Fruit fly (Drosophila melanogaster) whole organism, embryonic: ENCODE results near the gene CG10996.
A peak's percentile ranks its signal among the peaks of the same experiment; 100 is the strongest.

ENCODE experiments used
- Antp ChIP-seq: fragments of 200-800 bp; sonication (Bioruptor generic); optimal IDR thresholded peaks from 3 replicates; lab custom pipeline; 2016; ENCODE audit warnings: missing biosample characterization, missing genetic modification characterization
- CG10209 ChIP-seq: fragments of 200-800 bp; sonication (Bioruptor generic); optimal IDR thresholded peaks from 3 replicates; lab custom pipeline; 2017; ENCODE audit warnings: missing biosample characterization, mild to moderate bottlenecking, missing genetic modification characterization, missing genetic modification reagents
- CG10462 ChIP-seq: fragments of 200-800 bp; sonication (Bioruptor generic); optimal IDR thresholded peaks from 2 replicates; lab custom pipeline; 2016; ENCODE audit warnings: missing biosample characterization, missing genetic modification characterization
- CG10565 ChIP-seq: fragments of 200-800 bp; sonication (Bioruptor generic); optimal IDR thresholded peaks from 3 replicates; lab custom pipeline; 2016; ENCODE audit warnings: missing biosample characterization, mild to moderate bottlenecking, missing genetic modification characterization
- CG11247 ChIP-seq: fragments of 200-800 bp; sonication (Bioruptor generic); IDR thresholded peaks from 2 replicates; pipeline ENCODE4 v1.3.6; 2022; ENCODE audit warnings: missing biosample characterization, missing genetic modification characterization
- CG11456 ChIP-seq: fragments of 200-800 bp; sonication (Bioruptor generic); IDR thresholded peaks from 3 replicates; pipeline ENCODE4 v1.3.6; 2022; ENCODE audit warnings: missing biosample characterization, missing genetic modification characterization
- CG12744 ChIP-seq: fragments of 200-800 bp; sonication (Bioruptor generic); optimal IDR thresholded peaks from 2 replicates; lab custom pipeline; 2016; ENCODE audit warnings: missing biosample characterization, missing genetic modification characterization
- CG13287 ChIP-seq: fragments of 200-800 bp; sonication (Bioruptor generic); IDR thresholded peaks from 2 replicates; pipeline ENCODE4 v1.3.6; 2022; ENCODE audit warnings: missing biosample characterization, missing genetic modification characterization; ENCODE audit not compliant: partially characterized antibody
- CG13775 ChIP-seq: fragments of 200-800 bp; sonication (Bioruptor generic); optimal IDR thresholded peaks from 3 replicates; lab custom pipeline; 2017; ENCODE audit warnings: missing biosample characterization, mild to moderate bottlenecking, missing genetic modification characterization
- CG15269 ChIP-seq: fragments of 200-800 bp; sonication (Bioruptor generic); optimal IDR thresholded peaks from 2 replicates; lab custom pipeline; 2018; ENCODE audit warnings: missing biosample characterization, mild to moderate bottlenecking, missing genetic modification characterization, moderate library complexity
- CG16813 ChIP-seq: fragments of 200-800 bp; sonication (Bioruptor generic); IDR thresholded peaks from 3 replicates; pipeline ENCODE4 v1.3.6; 2022; ENCODE audit warnings: missing biosample characterization, missing genetic modification characterization; ENCODE audit not compliant: partially characterized antibody
- CG17802 ChIP-seq: fragments of 200-800 bp; sonication (Bioruptor generic); optimal IDR thresholded peaks from 2 replicates; lab custom pipeline; 2018; ENCODE audit warnings: missing biosample characterization, mild to moderate bottlenecking, missing genetic modification characterization, moderate library complexity
- CG30403 ChIP-seq: fragments of 200-800 bp; sonication (Bioruptor generic); optimal IDR thresholded peaks from 3 replicates; lab custom pipeline; 2016; ENCODE audit warnings: missing biosample characterization, missing genetic modification characterization
- CG31224 ChIP-seq: fragments of 200-800 bp; sonication (Bioruptor generic); IDR thresholded peaks from 2 replicates; pipeline ENCODE4 v1.3.6; 2022; ENCODE audit warnings: missing biosample characterization, missing genetic modification characterization
- CG31441 ChIP-seq: fragments of 200-800 bp; sonication (Bioruptor generic); IDR thresholded peaks from 2 replicates; pipeline ENCODE4 v1.3.6; 2022; ENCODE audit warnings: missing biosample characterization, missing genetic modification characterization
- CG3407 ChIP-seq: fragments of 200-800 bp; sonication (Bioruptor generic); optimal IDR thresholded peaks from 2 replicates; lab custom pipeline; 2018; ENCODE audit warnings: missing biosample characterization, mild to moderate bottlenecking, missing genetic modification characterization
- CG3995 ChIP-seq: fragments of 200-800 bp; sonication (Bioruptor generic); optimal IDR thresholded peaks from 3 replicates; lab custom pipeline; 2016; ENCODE audit warnings: missing biosample characterization, missing genetic modification characterization
- CG4617 ChIP-seq: fragments of 200-800 bp; sonication (Bioruptor generic); optimal IDR thresholded peaks from 3 replicates; lab custom pipeline; 2016; ENCODE audit warnings: missing biosample characterization, missing genetic modification characterization, borderline replicate concordance
- CG7839 ChIP-seq: fragments of 200-800 bp; sonication (Bioruptor generic); optimal IDR thresholded peaks from 3 replicates; lab custom pipeline; 2018; ENCODE audit warnings: missing biosample characterization, mild to moderate bottlenecking, missing genetic modification characterization, moderate library complexity
- CG7928 ChIP-seq: fragments of 200-800 bp; sonication (Bioruptor generic); optimal IDR thresholded peaks from 2 replicates; lab custom pipeline; 2017; ENCODE audit warnings: missing biosample characterization, mild to moderate bottlenecking, missing genetic modification characterization
- CG8478 ChIP-seq: fragments of >200 bp; optimal IDR thresholded peaks from 2 replicates; lab custom pipeline; 2018
- Camta ChIP-seq: fragments of 200-800 bp; sonication (Bioruptor generic); optimal IDR thresholded peaks from 2 replicates; lab custom pipeline; 2016; ENCODE audit warnings: missing biosample characterization, missing genetic modification characterization
- Fer3 ChIP-seq: fragments of 200-800 bp; sonication (Bioruptor generic); optimal IDR thresholded peaks from 2 replicates; lab custom pipeline; 2018; ENCODE audit warnings: missing biosample characterization, mild to moderate bottlenecking, missing genetic modification characterization, moderate library complexity
- Lhr ChIP-seq: fragments of 200-800 bp; sonication (Bioruptor generic); optimal IDR thresholded peaks from 3 replicates; lab custom pipeline; 2017; ENCODE audit warnings: mild to moderate bottlenecking, missing biosample characterization, missing genetic modification reagents, missing genetic modification characterization
- Neu2 ChIP-seq: fragments of 200-800 bp; sonication (Bioruptor generic); optimal IDR thresholded peaks from 3 replicates; lab custom pipeline; 2016; ENCODE audit warnings: missing biosample characterization, missing genetic modification characterization, borderline replicate concordance
- Oli ChIP-seq: fragments of 200-800 bp; sonication (Bioruptor generic); optimal IDR thresholded peaks from 2 replicates; lab custom pipeline; 2018; ENCODE audit warnings: missing biosample characterization, mild to moderate bottlenecking, missing genetic modification characterization, moderate library complexity
- Trl ChIP-seq, 3 experiments: fragments of >200 bp in 2 of 3; fragments of 200-800 bp in 1 of 3; sonication (Bioruptor generic) in 1 of 3; optimal IDR thresholded peaks; 2 replicates in 1 of 3; 3 replicates in 2 of 3; lab custom pipeline; 2016 to 2017; ENCODE audit warnings: missing biosample characterization in 1 of 3, missing genetic modification characterization in 1 of 3
- ase ChIP-seq: fragments of 200-800 bp; sonication (Bioruptor generic); IDR thresholded peaks from 3 replicates; pipeline ENCODE4 v1.3.6; 2022; ENCODE audit warnings: missing biosample characterization, missing genetic modification characterization
- bcd ChIP-seq: fragments of 200-800 bp; sonication (Bioruptor generic); optimal IDR thresholded peaks from 2 replicates; lab custom pipeline; 2017; ENCODE audit warnings: missing biosample characterization, mild to moderate bottlenecking, missing genetic modification characterization
- bsh ChIP-seq, 2 experiments: fragments of 200-800 bp; sonication (Bioruptor generic); optimal IDR thresholded peaks; 2 replicates each; lab custom pipeline; 2017 to 2018; ENCODE audit warnings: mild to moderate bottlenecking in 2 of 2, missing biosample characterization in 2 of 2, missing genetic modification characterization in 2 of 2, moderate library complexity in 1 of 2
- caup ChIP-seq: fragments of 200-800 bp; sonication (Bioruptor generic); optimal IDR thresholded peaks from 3 replicates; lab custom pipeline; 2017; ENCODE audit warnings: missing biosample characterization, mild to moderate bottlenecking, missing genetic modification characterization, moderate library complexity; ENCODE audit not compliant: severe bottlenecking
- ci ChIP-seq: fragments of 200-800 bp; sonication (Bioruptor generic); IDR thresholded peaks from 3 replicates; pipeline ENCODE4 v1.3.6; 2022; ENCODE audit warnings: missing biosample characterization, missing genetic modification characterization
- danr ChIP-seq: fragments of 200-800 bp; sonication (Bioruptor generic); IDR thresholded peaks from 2 replicates; pipeline ENCODE4 v1.3.6; 2022; ENCODE audit warnings: missing biosample characterization, missing genetic modification characterization
- dmrt11E ChIP-seq: fragments of 200-800 bp; sonication (Bioruptor generic); optimal IDR thresholded peaks from 3 replicates; lab custom pipeline; 2018; ENCODE audit warnings: missing biosample characterization, mild to moderate bottlenecking, missing genetic modification characterization, moderate library complexity
- eve ChIP-seq, 2 experiments: fragments of >200 bp; optimal IDR thresholded peaks; 2 replicates each; lab custom pipeline; 2017; ENCODE audit warnings: missing biosample characterization in 2 of 2, missing genetic modification characterization in 2 of 2
- fd64A ChIP-seq: fragments of 200-800 bp; sonication (Bioruptor generic); optimal IDR thresholded peaks from 3 replicates; lab custom pipeline; 2018; ENCODE audit warnings: missing biosample characterization, mild to moderate bottlenecking, missing genetic modification characterization
- ftz-f1 ChIP-seq: fragments of 200-800 bp; sonication (Bioruptor generic); optimal IDR thresholded peaks from 2 replicates; lab custom pipeline; 2016; ENCODE audit warnings: missing biosample characterization, missing genetic modification characterization
- grau ChIP-seq: fragments of 200-800 bp; optimal IDR thresholded peaks from 3 replicates; lab custom pipeline; 2019; ENCODE audit warnings: missing biosample characterization, mild to moderate bottlenecking, missing genetic modification characterization, moderate library complexity
- jing ChIP-seq: fragments of 200-800 bp; sonication (Bioruptor generic); optimal IDR thresholded peaks from 2 replicates; lab custom pipeline; 2018; ENCODE audit warnings: missing biosample characterization, mild to moderate bottlenecking, missing genetic modification characterization
- kni ChIP-seq: fragments of 200-800 bp; sonication (Bioruptor generic); optimal IDR thresholded peaks from 3 replicates; lab custom pipeline; 2017; ENCODE audit warnings: mild to moderate bottlenecking, missing biosample characterization, missing genetic modification reagents, missing genetic modification characterization
- luna ChIP-seq: fragments of 200-800 bp; sonication (Bioruptor generic); optimal IDR thresholded peaks from 2 replicates; lab custom pipeline; 2016; ENCODE audit warnings: missing biosample characterization, missing genetic modification characterization
- mam ChIP-seq: fragments of 200-800 bp; sonication (Bioruptor generic); optimal IDR thresholded peaks from 3 replicates; lab custom pipeline; 2016; ENCODE audit warnings: missing biosample characterization, missing genetic modification characterization
- nom ChIP-seq: fragments of 200-800 bp; sonication (Bioruptor generic); optimal IDR thresholded peaks from 2 replicates; lab custom pipeline; 2017; ENCODE audit warnings: missing biosample characterization, missing genetic modification characterization, mild to moderate bottlenecking, moderate library complexity, missing genetic modification reagents
- otp ChIP-seq: fragments of 200-800 bp; sonication (Bioruptor generic); IDR thresholded peaks from 3 replicates; pipeline ENCODE4, ENCODE4 v1.3.6; 2022; ENCODE audit warnings: missing biosample characterization, missing genetic modification characterization
- pb ChIP-seq: fragments of 200-800 bp; sonication (Bioruptor generic); optimal IDR thresholded peaks from 3 replicates; lab custom pipeline; 2016; ENCODE audit warnings: missing biosample characterization, missing genetic modification characterization
- pfk ChIP-seq: fragments of 200-800 bp; sonication (Bioruptor generic); optimal IDR thresholded peaks from 2 replicates; lab custom pipeline; 2018; ENCODE audit warnings: missing biosample characterization, mild to moderate bottlenecking, missing genetic modification characterization, moderate library complexity
- sim ChIP-seq: fragments of 200-800 bp; sonication (Bioruptor generic); IDR thresholded peaks from 2 replicates; pipeline ENCODE4 v1.3.6; 2022; ENCODE audit warnings: missing biosample characterization, missing genetic modification characterization
- vvl ChIP-seq: fragments of 200-800 bp; sonication (Bioruptor generic); IDR thresholded peaks from 2 replicates; pipeline ENCODE4 v1.3.6; 2022; ENCODE audit warnings: missing biosample characterization, missing genetic modification characterization
- zf30C ChIP-seq: fragments of 200-800 bp; sonication (Bioruptor generic); optimal IDR thresholded peaks from 3 replicates; lab custom pipeline; 2018; ENCODE audit warnings: missing biosample characterization, mild to moderate bottlenecking, missing genetic modification characterization

CG10996 gene

dm6 chrX:13820310-13821038 lies 23.0 kb upstream of the CG10996 start (continued):
- no peak for TF ChIP-seq CG31224
- TF ChIP-seq CG7928, result no peak
- TF ChIP-seq CG13287 (GFP tag; lab: Robert Waterston, UW), result no peak
- TF ChIP-seq CG31441 (GFP tag; lab: Robert Waterston, UW), result peak; percentile 17; the same call in 1 of the 2 replicates
- peak; percentile 42 for TF ChIP-seq CG3407 (GFP tag; lab: Kevin White, UChicago)
- TF ChIP-seq Neu2, result no peak
- no peak for TF ChIP-seq Lhr
- peak; percentile 33; the same call in 1 of the 3 replicates for TF ChIP-seq otp (GFP tag; lab: Robert Waterston, UW)
- TF ChIP-seq bcd, result no peak
- TF ChIP-seq Camta (GFP tag; lab: Kevin White, UChicago), result no peak
- TF ChIP-seq CG8478 (lab: Kevin White, UChicago), result no peak
- peak; percentile 18 for TF ChIP-seq mam
- TF ChIP-seq Fer3 (tag; lab: Kevin White, UChicago), result no peak
- TF ChIP-seq ase (GFP tag; lab: Robert Waterston, UW), result no peak
- TF ChIP-seq CG10462 (GFP tag; lab: Kevin White, UChicago), result no peak
- TF ChIP-seq bsh (GFP tag; optimal IDR thresholded peaks at IDR 0.05; lab: Kevin White, UChicago), result peak in 1 of 2 experiments; percentile 21
- TF ChIP-seq pb (GFP tag; lab: Kevin White, UChicago), result no peak
- no peak for TF ChIP-seq caup (GFP tag; lab: Kevin White, UChicago)
- TF ChIP-seq CG12744 (GFP tag; lab: Kevin White, UChicago), result no peak
- TF ChIP-seq CG30403 (GFP tag; lab: Kevin White, UChicago), result peak; percentile 50
- peak; percentile 67; the same call in 2 of the 3 replicates for TF ChIP-seq ci (GFP tag; lab: Robert Waterston, UW)
- no peak for TF ChIP-seq CG17802 (tag; lab: Kevin White, UChicago)
- peak; percentile 14 for TF ChIP-seq CG13775 (GFP tag; lab: Kevin White, UChicago)
- TF ChIP-seq Oli (tag; lab: Kevin White, UChicago), result peak; percentile 34
- TF ChIP-seq CG16813 (GFP tag; lab: Robert Waterston, UW), result no peak
- TF ChIP-seq pfk, result no peak
- TF ChIP-seq eve (GFP tag; optimal IDR thresholded peaks at IDR 0.05; lab: Kevin White, UChicago), result no peak
- TF ChIP-seq CG11456 (GFP tag; lab: Robert Waterston, UW), result no peak
- TF ChIP-seq CG7839 (tag; lab: Kevin White, UChicago), result peak; percentile 40
- TF ChIP-seq luna (GFP tag; lab: Kevin White, UChicago), result no peak
- 0 out of 2 replicates have a peak, but pooled peaks have one; percentile 8 for TF ChIP-seq vvl (GFP tag; lab: Robert Waterston, UW)
- TF ChIP-seq Trl (optimal IDR thresholded peaks at IDR 0.05; lab: Kevin White, UChicago), result no peak
- no peak for TF ChIP-seq Trl (GFP tag; optimal IDR thresholded peaks at IDR 0.05; lab: Kevin White, UChicago)
- TF ChIP-seq grau (tag; lab: Kevin White, UChicago), result peak; percentile 14
- TF ChIP-seq dmrt11E, result peak; percentile 9
- no peak for TF ChIP-seq jing (GFP tag; lab: Kevin White, UChicago)
- no peak for TF ChIP-seq CG11247 (GFP tag; lab: Robert Waterston, UW)
- no peak for TF ChIP-seq zf30C (GFP tag; lab: Kevin White, UChicago)
- TF ChIP-seq Antp (GFP tag; lab: Kevin White, UChicago), result no peak
- TF ChIP-seq sim (GFP tag; lab: Robert Waterston, UW), result no peak
- no peak for TF ChIP-seq CG4617 (GFP tag; lab: Kevin White, UChicago)
- TF ChIP-seq CG10209 (GFP tag; lab: Kevin White, UChicago), result peak; percentile 40
- TF ChIP-seq fd64A (GFP tag; lab: Kevin White, UChicago), result no peak
- TF ChIP-seq nom (GFP tag; lab: Kevin White, UChicago), result no peak
- no peak for TF ChIP-seq ftz-f1 (GFP tag; lab: Kevin White, UChicago)
- TF ChIP-seq kni (GFP tag; lab: Kevin White, UChicago), result peak; percentile 1
- no peak for TF ChIP-seq danr (GFP tag; lab: Robert Waterston, UW)
- no peak for TF ChIP-seq CG10565 (GFP tag; lab: Kevin White, UChicago)
- TF ChIP-seq CG3995 (GFP tag; lab: Kevin White, UChicago), result no peak
- peak; percentile 43 for TF ChIP-seq CG15269 (tag; lab: Kevin White, UChicago)
